Worm (Caenorhabditis elegans): Measurements from ENCODE around the gene F55C12.19.

DNA sequence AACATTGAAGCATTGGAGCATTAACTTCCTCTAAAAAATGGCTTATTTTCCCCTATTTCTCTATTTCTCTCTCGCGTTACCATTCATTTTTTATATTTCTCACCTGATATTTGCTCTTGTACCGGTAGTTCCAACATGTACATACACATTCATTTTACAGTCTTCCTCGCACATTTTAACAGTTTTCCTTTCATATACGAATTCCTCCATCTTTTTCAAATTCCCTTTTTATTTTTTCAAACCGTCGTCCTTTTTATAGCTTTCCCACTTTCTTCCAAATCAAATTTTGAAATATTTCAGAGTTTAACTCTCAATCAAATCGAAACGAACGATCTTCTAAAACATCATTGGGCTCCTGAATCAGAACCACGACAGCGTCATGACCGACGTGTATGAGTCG lies 18.3 kb downstream of the F55C12.19 start, which contains the start of gene rfip-1:
- no peak for TF ChIP-seq pes-1 (GFP tag; IDR thresholded peaks at IDR 0.05)
- no peak for TF ChIP-seq F13C5.2 (tag; optimal IDR thresholded peaks at IDR 0.05)
- TF ChIP-seq ama-1 (optimal IDR thresholded peaks at IDR 0.05): no peak
- TF ChIP-seq flt-1 (GFP tag; IDR thresholded peaks at IDR 0.05): no peak
- TF ChIP-seq hnd-1 (tag; optimal IDR thresholded peaks at IDR 0.05): no peak
- TF ChIP-seq sea-1 (GFP tag; conservative IDR thresholded peaks at IDR 0.05): no peak

All from whole organism, early embryonic.